Fruit fly (Drosophila melanogaster) whole organism, embryonic: ENCODE results near the gene MAPk-Ak2.
A peak's percentile ranks its signal among the peaks of the same experiment; 100 is the strongest.

ENCODE experiments used
- CG11247 ChIP-seq: fragments of 200-800 bp; sonication (Bioruptor generic); IDR thresholded peaks from 2 replicates; pipeline ENCODE4 v1.3.6; 2022; ENCODE audit warnings: missing biosample characterization, missing genetic modification characterization
- CG11504 ChIP-seq: fragments of 200-800 bp; sonication (Bioruptor generic); optimal IDR thresholded peaks from 3 replicates; lab custom pipeline; 2019; ENCODE audit warnings: missing biosample characterization, mild to moderate bottlenecking, missing genetic modification characterization, moderate library complexity
- CG11695 ChIP-seq: fragments of 200-800 bp; sonication (Bioruptor generic); IDR thresholded peaks from 3 replicates; pipeline ENCODE4 v1.3.6; 2022; ENCODE audit warnings: missing biosample characterization, missing genetic modification characterization
- CG12236 ChIP-seq: fragments of 200-800 bp; sonication (Bioruptor generic); optimal IDR thresholded peaks from 2 replicates; lab custom pipeline; 2016; ENCODE audit warnings: missing biosample characterization, missing genetic modification characterization
- CG12769 ChIP-seq: fragments of 200-800 bp; sonication (Bioruptor generic); optimal IDR thresholded peaks from 2 replicates; lab custom pipeline; 2019; ENCODE audit warnings: missing biosample characterization, mild to moderate bottlenecking, missing genetic modification characterization, moderate library complexity
- CG13287 ChIP-seq: fragments of 200-800 bp; sonication (Bioruptor generic); IDR thresholded peaks from 2 replicates; pipeline ENCODE4 v1.3.6; 2022; ENCODE audit warnings: missing biosample characterization, missing genetic modification characterization; ENCODE audit not compliant: partially characterized antibody
- CG13624 ChIP-seq: fragments of 200-800 bp; sonication (Bioruptor generic); optimal IDR thresholded peaks from 2 replicates; lab custom pipeline; 2016; ENCODE audit warnings: missing biosample characterization, missing genetic modification characterization
- CG15073 ChIP-seq: fragments of 200-800 bp; sonication (Bioruptor generic); optimal IDR thresholded peaks from 2 replicates; lab custom pipeline; 2016; ENCODE audit warnings: missing biosample characterization, missing genetic modification characterization
- CG1529 ChIP-seq: fragments of 200-800 bp; sonication (Bioruptor generic); optimal IDR thresholded peaks from 3 replicates; lab custom pipeline; 2018; ENCODE audit warnings: missing biosample characterization, missing genetic modification characterization
- CG1647 ChIP-seq: fragments of 200-800 bp; sonication (Bioruptor generic); optimal IDR thresholded peaks from 3 replicates; lab custom pipeline; 2016; ENCODE audit warnings: missing biosample characterization, missing genetic modification characterization
- CG18619 ChIP-seq: fragments of 200-800 bp; sonication (Bioruptor generic); optimal IDR thresholded peaks from 3 replicates; lab custom pipeline; 2017; ENCODE audit warnings: missing biosample characterization, mild to moderate bottlenecking, missing genetic modification characterization
- CG3065 ChIP-seq: fragments of 200-800 bp; sonication (Bioruptor generic); optimal IDR thresholded peaks from 2 replicates; lab custom pipeline; 2016; ENCODE audit warnings: missing biosample characterization, missing genetic modification characterization
- CG3407 ChIP-seq: fragments of 200-800 bp; sonication (Bioruptor generic); optimal IDR thresholded peaks from 2 replicates; lab custom pipeline; 2018; ENCODE audit warnings: missing biosample characterization, mild to moderate bottlenecking, missing genetic modification characterization
- CG3847 ChIP-seq: fragments of 200-800 bp; sonication (Bioruptor generic); IDR thresholded peaks from 2 replicates; pipeline ENCODE4 v1.3.6; 2022; ENCODE audit warnings: missing biosample characterization, missing genetic modification characterization
- CG5180 ChIP-seq: fragments of 200-800 bp; sonication (Bioruptor generic); optimal IDR thresholded peaks from 3 replicates; lab custom pipeline; 2017; ENCODE audit warnings: missing biosample characterization, missing genetic modification characterization, mild to moderate bottlenecking, moderate library complexity, missing genetic modification reagents
- CG7372 ChIP-seq: fragments of 200-800 bp; sonication (Bioruptor generic); IDR thresholded peaks from 2 replicates; pipeline ENCODE4 v1.3.6; 2022; ENCODE audit warnings: missing biosample characterization, missing genetic modification characterization
- CG8290 ChIP-seq, 3 experiments: fragments of 200-800 bp; sonication (Bioruptor generic); optimal IDR thresholded peaks; 2 replicates each; lab custom pipeline; 2016 to 2019; ENCODE audit warnings: missing biosample characterization in 3 of 3, missing genetic modification characterization in 3 of 3, mild to moderate bottlenecking in 2 of 3, moderate library complexity in 1 of 3
- CG8478 ChIP-seq: fragments of >200 bp; optimal IDR thresholded peaks from 2 replicates; lab custom pipeline; 2018
- CTCF ChIP-seq: fragments of 200-800 bp; sonication (Bioruptor generic); optimal IDR thresholded peaks from 2 replicates; lab custom pipeline; 2017; ENCODE audit warnings: missing biosample characterization, mild to moderate bottlenecking, missing genetic modification characterization, moderate library complexity
- Dip3 ChIP-seq: fragments of 200-800 bp; sonication (Bioruptor generic); optimal IDR thresholded peaks from 3 replicates; lab custom pipeline; 2016; ENCODE audit warnings: missing biosample characterization, missing genetic modification characterization
- HmgZ ChIP-seq: fragments of 200-800 bp; sonication (Bioruptor generic); optimal IDR thresholded peaks from 2 replicates; lab custom pipeline; 2018; ENCODE audit warnings: missing biosample characterization, mild to moderate bottlenecking, missing genetic modification characterization
- Hr51 ChIP-seq, 2 experiments: fragments of 200-800 bp; sonication (Bioruptor generic); optimal IDR thresholded peaks; 2 replicates in 1 of 2; 3 replicates in 1 of 2; lab custom pipeline; 2016 to 2018; ENCODE audit warnings: missing biosample characterization in 2 of 2, missing genetic modification characterization in 2 of 2, mild to moderate bottlenecking in 1 of 2, moderate library complexity in 1 of 2
- Lpt ChIP-seq: fragments of >200 bp; optimal IDR thresholded peaks from 2 replicates; lab custom pipeline; 2018; ENCODE audit warnings: missing biosample characterization, missing genetic modification characterization
- Med ChIP-seq: fragments of 200-800 bp; sonication (Bioruptor generic); peaks from one replicate; lab custom pipeline; 2016; ENCODE audit warnings: missing biosample characterization, missing genetic modification characterization, mild to moderate bottlenecking, inconsistent platforms, moderate library complexity
- Meics ChIP-seq: fragments of 200-800 bp; sonication (Bioruptor generic); optimal IDR thresholded peaks from 2 replicates; lab custom pipeline; 2017; ENCODE audit warnings: missing biosample characterization, mild to moderate bottlenecking, missing genetic modification characterization
- Pdp1 ChIP-seq, 2 experiments: fragments of 200-800 bp; sonication (Bioruptor generic); optimal IDR thresholded peaks; 3 replicates each; lab custom pipeline; 2016; ENCODE audit warnings: missing biosample characterization in 2 of 2, missing genetic modification characterization in 2 of 2, mild to moderate bottlenecking in 1 of 2, moderate library complexity in 1 of 2
- Xrp1 ChIP-seq: fragments of 200-800 bp; sonication (Bioruptor generic); IDR thresholded peaks from 2 replicates; pipeline ENCODE4 v1.3.6; 2022; ENCODE audit warnings: missing biosample characterization, missing genetic modification characterization
- al ChIP-seq: fragments of 200-800 bp; sonication (Bioruptor generic); IDR thresholded peaks from 2 replicates; pipeline ENCODE4 v1.3.6; 2022; ENCODE audit warnings: missing biosample characterization, missing genetic modification characterization
- ara ChIP-seq: fragments of 200-800 bp; sonication (Bioruptor generic); IDR thresholded peaks from 2 replicates; pipeline ENCODE4 v1.3.6; 2022; ENCODE audit warnings: missing biosample characterization, missing genetic modification characterization
- btn ChIP-seq: fragments of 200-800 bp; sonication (Bioruptor generic); optimal IDR thresholded peaks from 2 replicates; lab custom pipeline; 2016; ENCODE audit warnings: missing biosample characterization, missing genetic modification characterization
- ewg ChIP-seq: fragments of 200-800 bp; sonication (Bioruptor generic); optimal IDR thresholded peaks from 3 replicates; lab custom pipeline; 2017; ENCODE audit warnings: mild to moderate bottlenecking, missing biosample characterization, missing genetic modification reagents, missing genetic modification characterization
- exex ChIP-seq: fragments of 200-800 bp; sonication (Bioruptor generic); optimal IDR thresholded peaks from 4 replicates; lab custom pipeline; 2018; ENCODE audit warnings: missing biosample characterization, mild to moderate bottlenecking, missing genetic modification characterization, moderate library complexity
- h ChIP-seq: fragments of >200 bp; optimal IDR thresholded peaks from 2 replicates; lab custom pipeline; 2017
- hbn ChIP-seq: fragments of 200-800 bp; sonication (Bioruptor generic); IDR thresholded peaks from 2 replicates; pipeline ENCODE4 v1.3.6; 2022; ENCODE audit warnings: missing biosample characterization, missing genetic modification characterization; ENCODE audit not compliant: partially characterized antibody
- otp ChIP-seq: fragments of 200-800 bp; sonication (Bioruptor generic); IDR thresholded peaks from 3 replicates; pipeline ENCODE4, ENCODE4 v1.3.6; 2022; ENCODE audit warnings: missing biosample characterization, missing genetic modification characterization
- p53 ChIP-seq: fragments of 200-800 bp; sonication (Bioruptor generic); optimal IDR thresholded peaks from 2 replicates; lab custom pipeline; 2016; ENCODE audit warnings: missing biosample characterization, missing genetic modification characterization
- rib ChIP-seq: fragments of 200-800 bp; sonication (Bioruptor generic); IDR thresholded peaks from 2 replicates; pipeline ENCODE4 v1.3.6; 2022; ENCODE audit warnings: missing biosample characterization, missing genetic modification characterization
- run ChIP-seq: fragments of 200-800 bp; sonication (Bioruptor generic); optimal IDR thresholded peaks from 3 replicates; lab custom pipeline; 2018; ENCODE audit warnings: missing biosample characterization, mild to moderate bottlenecking, missing genetic modification characterization
- sens ChIP-seq: fragments of 200-800 bp; sonication (Bioruptor generic); peaks from one replicate; lab custom pipeline; 2016; ENCODE audit warnings: missing biosample characterization, missing genetic modification characterization
- seq ChIP-seq: fragments of 200-800 bp; sonication (Bioruptor generic); IDR thresholded peaks from 2 replicates; pipeline ENCODE4 v1.3.6; 2022; ENCODE audit warnings: missing biosample characterization, missing genetic modification characterization
- sim ChIP-seq: fragments of 200-800 bp; sonication (Bioruptor generic); IDR thresholded peaks from 2 replicates; pipeline ENCODE4 v1.3.6; 2022; ENCODE audit warnings: missing biosample characterization, missing genetic modification characterization
- sqz ChIP-seq: fragments of 200-800 bp; sonication (Bioruptor generic); optimal IDR thresholded peaks from 3 replicates; lab custom pipeline; 2018; ENCODE audit warnings: missing biosample characterization, mild to moderate bottlenecking, missing genetic modification characterization
- tna ChIP-seq: fragments of 200-800 bp; sonication (Bioruptor generic); IDR thresholded peaks from 2 replicates; pipeline ENCODE4 v1.3.6; 2022; ENCODE audit warnings: missing biosample characterization, missing genetic modification characterization; ENCODE audit not compliant: partially characterized antibody
- zfh2 ChIP-seq: fragments of 200-800 bp; sonication (Bioruptor generic); optimal IDR thresholded peaks from 2 replicates; lab custom pipeline; 2016; ENCODE audit warnings: missing biosample characterization, missing genetic modification characterization

MAPk-Ak2 gene

DNA sequence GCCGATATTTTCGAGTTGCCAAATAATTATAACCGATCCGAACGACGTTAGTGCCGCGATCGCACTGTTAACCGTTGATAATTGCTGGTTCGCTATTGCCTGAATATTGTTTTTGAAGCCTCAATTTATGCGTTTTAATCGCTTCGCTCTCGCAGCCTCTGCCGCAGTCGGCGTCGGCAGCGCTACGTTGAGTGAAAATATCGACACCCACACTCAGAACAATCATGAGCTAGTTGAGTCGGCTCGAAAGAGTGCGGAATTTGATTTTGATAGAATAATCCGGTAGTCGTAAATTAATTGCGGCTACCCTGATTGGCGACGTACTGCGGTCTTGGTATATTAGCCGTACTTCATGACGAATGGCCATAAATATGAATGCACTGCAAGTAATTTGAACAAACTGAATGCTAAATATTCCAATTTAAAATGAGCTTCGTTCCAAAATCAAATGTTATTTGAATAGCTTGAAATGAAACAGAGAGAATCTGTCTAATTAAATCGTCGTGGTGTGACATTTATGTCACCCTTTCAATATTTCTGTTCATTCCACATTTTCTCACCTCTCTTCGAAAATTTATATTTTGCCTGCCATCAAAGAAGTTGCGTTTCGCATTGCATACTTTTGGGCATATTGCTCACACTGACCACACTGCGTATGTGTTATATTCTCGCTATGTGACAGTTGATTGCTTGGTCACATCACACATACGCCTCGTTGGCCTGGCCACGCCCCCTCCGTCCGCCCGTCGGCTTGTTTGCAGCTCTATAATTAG is 48.4 kb downstream of the MAPk-Ak2 start (continued):
- TF ChIP-seq ewg (no peak), exex (tag; lab: Kevin White, UChicago) (peak; percentile 24), Lpt (GFP tag; lab: Kevin White, UChicago) (no peak), Dip3 (GFP tag; lab: Kevin White, UChicago) (no peak), CG15073 (no peak), al (GFP tag; lab: Robert Waterston, UW) (0 out of 2 replicates have a peak, but pooled peaks have one; percentile 12), CG18619 (GFP tag; lab: Kevin White, UChicago) (no peak), otp (0 out of 3 replicates have a peak, but pooled peaks have one; percentile 34), CG11695 (GFP tag; lab: Robert Waterston, UW) (0 out of 3 replicates have a peak, but pooled peaks have one; percentile 9), CG13624 (GFP tag; lab: Kevin White, UChicago) (peak; percentile 20), CG13287 (GFP tag; lab: Robert Waterston, UW) (peak; percentile 42; the same call in 1 of the 2 replicates), CG12236 (GFP tag; lab: Kevin White, UChicago) (no peak), Hr51 (GFP tag; optimal IDR thresholded peaks at IDR 0.05; lab: Kevin White, UChicago) (peak in 1 of 2 experiments; percentile 26), Meics (GFP tag; lab: Kevin White, UChicago) (peak; percentile 4), CG3847 (GFP tag; lab: Robert Waterston, UW) (0 out of 2 replicates have a peak, but pooled peaks have one; percentile 7), CG12769 (peak; percentile 14), Xrp1 (GFP tag; lab: Robert Waterston, UW) (peak; percentile 19; the same call in 1 of the 2 replicates), zfh2 (GFP tag; lab: Kevin White, UChicago) (no peak), run (tag; lab: Kevin White, UChicago) (no peak), sim (GFP tag; lab: Robert Waterston, UW) (no peak), CG3407 (GFP tag; lab: Kevin White, UChicago) (no peak), h (lab: Kevin White, UChicago) (no peak), seq (no peak), Pdp1 (GFP tag; optimal IDR thresholded peaks at IDR 0.05; lab: Kevin White, UChicago) (peak in 1 of 2 experiments; percentile 18), hbn (GFP tag; lab: Robert Waterston, UW) (no peak), CG11247 (no peak), p53 (GFP tag; lab: Kevin White, UChicago) (no peak), CG1647 (GFP tag; lab: Kevin White, UChicago) (no peak), CG3065 (GFP tag; lab: Kevin White, UChicago) (peak; percentile 25), CTCF (GFP tag; lab: Kevin White, UChicago) (peak; percentile 27), CG7372 (peak; percentile 98), sqz (GFP tag; lab: Kevin White, UChicago) (no peak), tna (GFP tag; lab: Robert Waterston, UW) (no peak), CG8290 (GFP tag; optimal IDR thresholded peaks at IDR 0.05; lab: Kevin White, UChicago) (no peak), CG8290 (tag; optimal IDR thresholded peaks at IDR 0.05; lab: Kevin White, UChicago) (peak in 1 of 2 experiments; percentile 23), CG11504 (tag; lab: Kevin White, UChicago) (peak; percentile 19), CG5180 (GFP tag; lab: Kevin White, UChicago) (peak; percentile 1), sens (peak; percentile 73), rib (GFP tag; lab: Robert Waterston, UW) (no peak), HmgZ (tag; lab: Kevin White, UChicago) (no peak), CG8478 (lab: Kevin White, UChicago) (no peak), btn (no peak), CG1529 (GFP tag; lab: Kevin White, UChicago) (no peak), Med (GFP tag; lab: Kevin White, UChicago) (peak; percentile 70), ara (GFP tag; lab: Robert Waterston, UW) (no peak)
